Fruit fly (Drosophila melanogaster): ENCODE results near the gene CG7488.

The CG7488 gene

DNA sequence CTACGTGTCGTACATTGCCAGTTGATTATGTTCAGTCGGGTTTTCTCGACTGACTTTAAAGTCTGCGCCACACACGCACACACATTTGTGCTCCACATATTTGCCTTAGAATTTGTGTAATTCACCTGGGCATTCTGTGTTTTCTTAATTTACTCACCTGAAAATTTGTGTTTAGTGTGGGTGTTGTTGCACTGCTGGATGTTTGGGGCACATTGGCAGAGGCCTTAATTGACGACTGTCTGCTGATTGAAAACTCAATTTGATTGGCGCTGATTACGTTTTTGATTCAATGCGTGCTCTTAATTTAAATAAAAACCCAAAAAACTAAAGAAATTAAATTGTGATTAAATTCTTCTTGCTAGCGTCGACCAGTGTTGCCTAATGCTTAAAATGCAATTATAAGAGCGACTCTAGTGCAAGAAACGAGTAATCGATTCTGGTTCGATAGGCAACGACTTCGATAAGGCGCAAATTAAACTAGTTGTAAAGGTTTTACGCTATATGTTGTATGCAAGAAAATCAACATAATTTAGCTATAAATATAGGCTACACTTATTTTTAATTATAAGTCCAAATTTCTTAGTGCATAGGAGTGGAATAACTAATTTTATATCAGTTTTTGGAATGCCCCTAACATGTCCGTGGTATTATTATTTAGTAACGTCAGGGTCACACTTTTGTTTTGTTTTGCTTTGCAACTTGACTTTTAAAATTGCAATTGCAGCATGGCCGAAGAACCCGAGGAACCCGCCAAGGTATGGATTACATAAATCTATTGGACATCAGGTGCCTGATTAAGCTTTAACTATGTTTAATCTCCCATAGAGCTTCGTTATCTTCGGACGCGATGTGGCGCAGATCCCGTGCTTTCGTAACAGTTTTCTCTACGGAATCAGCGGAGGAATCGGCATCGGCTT lies 35.1 kb downstream of the CG7488 start, which contains the start of the genes CG46281 and CG46280 (continued):
- TF ChIP-seq grau (tag; optimal IDR thresholded peaks at IDR 0.05) (no peak), CG10267 (tag; optimal IDR thresholded peaks at IDR 0.05) (peak; percentile 96), CTCF (GFP tag; optimal IDR thresholded peaks at IDR 0.05) (no peak), H15 (GFP tag; IDR thresholded peaks at IDR 0.05) (no peak), Atf3 (GFP tag; optimal IDR thresholded peaks at IDR 0.05) (no peak), repo (GFP tag; optimal IDR thresholded peaks at IDR 0.05) (peak; percentile 9), pho (GFP tag; optimal IDR thresholded peaks at IDR 0.05) (peak; percentile 47), Pdp1 (GFP tag; optimal IDR thresholded peaks at IDR 0.05) (peak; percentile 31 to 78), lilli (GFP tag; optimal IDR thresholded peaks at IDR 0.05) (peak; percentile 66), CG4282 (GFP tag; optimal IDR thresholded peaks at IDR 0.05) (no peak), CG43689 (GFP tag; IDR thresholded peaks at IDR 0.05) (no peak), bcd (GFP tag; optimal IDR thresholded peaks at IDR 0.05) (no peak), Chrac-16 (GFP tag; optimal IDR thresholded peaks at IDR 0.05) (peak; percentile 32), Tbp (GFP tag; optimal IDR thresholded peaks at IDR 0.05) (peak; percentile 32), CG15479 (GFP tag; optimal IDR thresholded peaks at IDR 0.05) (no peak), gsb (GFP tag; IDR thresholded peaks at IDR 0.05) (no peak), vnd (GFP tag; IDR thresholded peaks at IDR 0.05; ENCODE audit: partially characterized antibody) (peak; percentile 33; the same call in 1 of the 3 replicates), tll (GFP tag; optimal IDR thresholded peaks at IDR 0.05) (peak in 1 of 2 experiments; percentile 68), CG12219 (GFP tag; optimal IDR thresholded peaks at IDR 0.05) (no peak), Max (GFP tag; optimal IDR thresholded peaks at IDR 0.05) (peak; percentile 52), CG1529 (GFP tag; optimal IDR thresholded peaks at IDR 0.05) (no peak), sob (GFP tag; IDR thresholded peaks at IDR 0.05) (peak; percentile 16; the same call in 1 of the 2 replicates), pzg (GFP tag; optimal IDR thresholded peaks at IDR 0.05) (peak; percentile 72), Bgb (GFP tag; IDR thresholded peaks at IDR 0.05; ENCODE audit: partially characterized antibody) (0 out of 2 replicates have a peak, but pooled peaks have one; percentile 28), Fer1 (GFP tag; optimal IDR thresholded peaks at IDR 0.05) (peak; percentile 20), nau (GFP tag; optimal IDR thresholded peaks at IDR 0.05) (no peak), hbn (GFP tag; IDR thresholded peaks at IDR 0.05; ENCODE audit: partially characterized antibody) (peak; percentile 40; the same call in 1 of the 2 replicates), pum (GFP tag; optimal IDR thresholded peaks at IDR 0.05) (peak; percentile 34), CG10565 (GFP tag; optimal IDR thresholded peaks at IDR 0.05) (no peak), HLH54F (GFP tag; optimal IDR thresholded peaks at IDR 0.05) (peak; percentile 48), sim (GFP tag; IDR thresholded peaks at IDR 0.05) (no peak), crp (GFP tag; optimal IDR thresholded peaks at IDR 0.05) (no peak), CG3847 (GFP tag; IDR thresholded peaks at IDR 0.05) (0 out of 2 replicates have a peak, but pooled peaks have one; percentile 36), Nf-YB (GFP tag; optimal IDR thresholded peaks at IDR 0.05) (no peak), CG34224 (GFP tag; IDR thresholded peaks at IDR 0.05; ENCODE audit: partially characterized antibody) (peak; percentile 58; the same call in 2 of the 3 replicates), CG15073 (GFP tag; optimal IDR thresholded peaks at IDR 0.05) (no peak), CG18262 (tag; optimal IDR thresholded peaks at IDR 0.05) (no peak), Mrtf (GFP tag; IDR thresholded peaks at IDR 0.05) (no peak), CrebB (tag; optimal IDR thresholded peaks at IDR 0.05) (no peak), ERR (GFP tag; optimal IDR thresholded peaks at IDR 0.05) (no peak), CG4707 (GFP tag; optimal IDR thresholded peaks at IDR 0.05) (no peak), Mes4 (GFP tag; optimal IDR thresholded peaks at IDR 0.05) (no peak), schlank (tag; optimal IDR thresholded peaks at IDR 0.05) (no peak), Hmr (GFP tag; optimal IDR thresholded peaks at IDR 0.05) (no peak), Rx (GFP tag; IDR thresholded peaks at IDR 0.05) (no peak), CG2889 (GFP tag; IDR thresholded peaks at IDR 0.05) (no peak), Bdp1 (GFP tag; optimal IDR thresholded peaks at IDR 0.05) (peak; percentile 23), CG16779 (GFP tag; IDR thresholded peaks at IDR 0.05) (no peak), CG1603 (tag; optimal IDR thresholded peaks at IDR 0.05) (no peak)

Measured in whole organism, embryonic.